Fruit fly (Drosophila melanogaster) whole organism, prepupa: ENCODE measurements around the gene CG42821.
A peak's percentile ranks its signal among the peaks of the same experiment; 100 is the strongest.

Experiments
- Blimp-1 ChIP-seq: fragments of 200-800 bp; sonication (Bioruptor generic); optimal IDR thresholded peaks from 3 replicates; lab custom pipeline; 2017; ENCODE audit warnings: missing biosample characterization, missing genetic modification characterization, mild to moderate bottlenecking, moderate library complexity, missing genetic modification reagents
- CG10669 ChIP-seq: fragments of 200-800 bp; sonication (Bioruptor generic); optimal IDR thresholded peaks from 3 replicates; lab custom pipeline; 2018; ENCODE audit warnings: missing biosample characterization, mild to moderate bottlenecking, missing genetic modification characterization, moderate library complexity
- CG11294 ChIP-seq: fragments of 200-800 bp; sonication (Bioruptor generic); IDR thresholded peaks from 2 replicates; pipeline ENCODE4 v1.3.6; 2022; ENCODE audit warnings: missing biosample characterization, missing genetic modification characterization
- CG15336 ChIP-seq: fragments of 200-800 bp; sonication (Bioruptor generic); IDR thresholded peaks from 2 replicates; pipeline ENCODE4 v1.3.6; 2022; ENCODE audit warnings: missing biosample characterization, missing genetic modification characterization
- CG1621 ChIP-seq: fragments of 200-800 bp; sonication (Bioruptor generic); optimal IDR thresholded peaks from 3 replicates; lab custom pipeline; 2018; ENCODE audit warnings: missing biosample characterization, mild to moderate bottlenecking, missing genetic modification characterization
- CG16779 ChIP-seq: fragments of 200-800 bp; sonication (Bioruptor generic); optimal IDR thresholded peaks from 3 replicates; lab custom pipeline; 2017; ENCODE audit warnings: missing biosample characterization, mild to moderate bottlenecking, missing genetic modification characterization
- CG3032 ChIP-seq: fragments of 200-800 bp; optimal IDR thresholded peaks from 2 replicates; lab custom pipeline; 2019; ENCODE audit warnings: missing biosample characterization, mild to moderate bottlenecking, missing genetic modification characterization, moderate library complexity
- CG3919 ChIP-seq: fragments of 200-800 bp; sonication (Bioruptor generic); optimal IDR thresholded peaks from 3 replicates; lab custom pipeline; 2016; ENCODE audit warnings: missing biosample characterization, missing genetic modification characterization
- CG6276 ChIP-seq: fragments of 200-800 bp; sonication (Bioruptor generic); optimal IDR thresholded peaks from 2 replicates; lab custom pipeline; 2017; ENCODE audit warnings: missing biosample characterization, mild to moderate bottlenecking, missing genetic modification characterization
- CG6808 ChIP-seq: fragments of 200-800 bp; sonication (Bioruptor generic); optimal IDR thresholded peaks from 3 replicates; lab custom pipeline; 2017; ENCODE audit warnings: missing biosample characterization, missing genetic modification characterization, mild to moderate bottlenecking, moderate library complexity, missing genetic modification reagents
- CG6854 ChIP-seq: fragments of 200-800 bp; sonication (Bioruptor generic); optimal IDR thresholded peaks from 2 replicates; lab custom pipeline; 2017; ENCODE audit warnings: missing biosample characterization, mild to moderate bottlenecking, missing genetic modification characterization
- CG8119 ChIP-seq: fragments of 200-800 bp; sonication (Bioruptor generic); IDR thresholded peaks from 3 replicates; pipeline ENCODE4 v1.3.6; 2022; ENCODE audit warnings: missing biosample characterization, missing genetic modification characterization
- CG8632 ChIP-seq: fragments of 200-800 bp; sonication (Bioruptor generic); optimal IDR thresholded peaks from 3 replicates; lab custom pipeline; 2016; ENCODE audit warnings: missing biosample characterization, missing genetic modification characterization
- CG9139 ChIP-seq: fragments of 200-800 bp; sonication (Bioruptor generic); optimal IDR thresholded peaks from 3 replicates; lab custom pipeline; 2017; ENCODE audit warnings: missing biosample characterization, mild to moderate bottlenecking, missing genetic modification characterization
- Eip75B ChIP-seq: fragments of 200-800 bp; sonication (Bioruptor generic); optimal IDR thresholded peaks from 3 replicates; lab custom pipeline; 2016; ENCODE audit warnings: missing biosample characterization, missing genetic modification characterization
- Eip93F ChIP-seq: fragments of 200-800 bp; sonication (Bioruptor generic); optimal IDR thresholded peaks from 2 replicates; lab custom pipeline; 2016; ENCODE audit warnings: missing biosample characterization, mild to moderate bottlenecking, missing genetic modification characterization
- Hr38 ChIP-seq: sonication (Bioruptor generic); optimal IDR thresholded peaks from 2 replicates; lab custom pipeline; 2016; ENCODE audit warnings: missing biosample characterization, missing genetic modification characterization
- Hr39 ChIP-seq: fragments of 200-800 bp; sonication (Bioruptor generic); optimal IDR thresholded peaks from 2 replicates; lab custom pipeline; 2016; ENCODE audit warnings: missing biosample characterization, missing genetic modification characterization
- OdsH ChIP-seq: fragments of 200-800 bp; sonication (Bioruptor generic); optimal IDR thresholded peaks from 3 replicates; lab custom pipeline; 2016; ENCODE audit warnings: missing biosample characterization, missing genetic modification characterization
- Smox ChIP-seq: fragments of 200-800 bp; sonication (Bioruptor generic); optimal IDR thresholded peaks from 3 replicates; lab custom pipeline; 2016; ENCODE audit warnings: missing biosample characterization, missing genetic modification characterization
- Sox14 ChIP-seq: fragments of 200-800 bp; sonication (Bioruptor generic); optimal IDR thresholded peaks from 3 replicates; lab custom pipeline; 2016; ENCODE audit warnings: missing biosample characterization, missing genetic modification characterization
- Sox15 ChIP-seq: fragments of 200-800 bp; sonication (Bioruptor generic); optimal IDR thresholded peaks from 3 replicates; lab custom pipeline; 2016; ENCODE audit warnings: missing biosample characterization, missing genetic modification characterization
- acj6 ChIP-seq: fragments of 200-800 bp; sonication (Bioruptor generic); optimal IDR thresholded peaks from 3 replicates; lab custom pipeline; 2016; ENCODE audit warnings: missing biosample characterization, missing genetic modification characterization
- dac ChIP-seq: fragments of 200-800 bp; sonication (Bioruptor generic); optimal IDR thresholded peaks from 2 replicates; lab custom pipeline; 2017; ENCODE audit warnings: missing biosample characterization, mild to moderate bottlenecking, missing genetic modification characterization
- dsx ChIP-seq: fragments of 200-800 bp; optimal IDR thresholded peaks from 3 replicates; lab custom pipeline; 2019; ENCODE audit warnings: missing biosample characterization, mild to moderate bottlenecking, missing genetic modification characterization, moderate library complexity; ENCODE audit not compliant: poor library complexity, severe bottlenecking
- esn ChIP-seq: fragments of 200-800 bp; sonication (Bioruptor generic); optimal IDR thresholded peaks from 2 replicates; lab custom pipeline; 2016; ENCODE audit warnings: missing biosample characterization, mild to moderate bottlenecking, missing genetic modification characterization, moderate library complexity
- fd59A ChIP-seq: fragments of 200-800 bp; sonication (Bioruptor generic); optimal IDR thresholded peaks from 2 replicates; lab custom pipeline; 2017; ENCODE audit warnings: missing biosample characterization, mild to moderate bottlenecking, missing genetic modification characterization, missing genetic modification reagents
- fd85E ChIP-seq: fragments of 200-800 bp; sonication (Bioruptor generic); optimal IDR thresholded peaks from 3 replicates; lab custom pipeline; 2016; ENCODE audit warnings: missing biosample characterization, missing genetic modification characterization
- fkh ChIP-seq: fragments of 200-800 bp; sonication (Bioruptor generic); optimal IDR thresholded peaks from 3 replicates; lab custom pipeline; 2017; ENCODE audit warnings: missing biosample characterization, mild to moderate bottlenecking, missing genetic modification characterization, moderate library complexity
- net ChIP-seq: fragments of 200-800 bp; sonication (Bioruptor generic); optimal IDR thresholded peaks from 3 replicates; lab custom pipeline; 2016; ENCODE audit warnings: missing biosample characterization, missing genetic modification characterization
- ss ChIP-seq, 2 experiments: fragments of 200-800 bp; sonication (Bioruptor generic); optimal IDR thresholded peaks; 2 replicates in 1 of 2; 3 replicates in 1 of 2; lab custom pipeline; 2017 to 2018; ENCODE audit warnings: mild to moderate bottlenecking in 2 of 2, missing biosample characterization in 2 of 2, missing genetic modification characterization in 2 of 2, moderate library complexity in 1 of 2
- svp ChIP-seq: fragments of 200-800 bp; sonication (Bioruptor generic); peaks from one replicate; lab custom pipeline; 2016; ENCODE audit warnings: missing biosample characterization, missing genetic modification characterization
- topi ChIP-seq: fragments of 200-800 bp; sonication (Bioruptor generic); optimal IDR thresholded peaks from 3 replicates; lab custom pipeline; 2016; ENCODE audit warnings: missing biosample characterization, missing genetic modification characterization

Gene CG42821

DNA sequence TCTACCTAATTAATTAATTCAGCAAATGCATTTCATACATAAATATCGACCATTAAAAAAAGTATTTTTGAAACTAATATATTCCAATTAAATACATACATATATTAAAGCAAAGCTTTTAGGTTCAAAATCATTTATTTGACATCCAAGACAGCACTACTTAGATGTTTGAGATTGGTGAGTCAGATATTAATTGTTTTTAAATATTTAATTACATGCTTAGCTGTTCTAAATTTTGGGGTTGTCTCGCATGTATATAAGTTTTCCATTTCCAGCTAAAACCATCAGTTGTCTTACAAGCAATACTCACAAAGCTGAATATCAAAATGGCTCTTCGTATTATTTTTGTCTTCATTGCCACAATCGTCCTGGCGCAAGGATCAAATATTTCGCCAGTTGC, 5.6 kb downstream of the CG42821 start, which contains the start of gene CG42834:
TSS of gene CG42834 (plus strand) at position 301 of the 400 bp plus-strand sequence.
- no peak for TF ChIP-seq net
- no peak for TF ChIP-seq CG11294
- no peak for TF ChIP-seq Smox (GFP tag; lab: Kevin White, UChicago)
- no peak for TF ChIP-seq fd85E (GFP tag; lab: Kevin White, UChicago)
- no peak for TF ChIP-seq Eip93F
- no peak for TF ChIP-seq Hr38 (GFP tag; lab: Kevin White, UChicago)
- no peak for TF ChIP-seq dac (GFP tag; lab: Kevin White, UChicago)
- TF ChIP-seq ss (GFP tag; optimal IDR thresholded peaks at IDR 0.05; lab: Kevin White, UChicago): no peak
- no peak for TF ChIP-seq Blimp-1 (GFP tag; lab: Kevin White, UChicago)
- TF ChIP-seq, all 60 proteins: peak for 0

dm6 chr3R:17420338-17420737, 7.5 kb downstream of the CG42821 start, which contains the start of gene CG42835:
TSS of gene CG42835 (plus strand) at chr3R:17420638.
- no peak for TF ChIP-seq CG9139 (GFP tag; lab: Kevin White, UChicago)
- TF ChIP-seq acj6 (GFP tag; lab: Kevin White, UChicago): no peak
- TF ChIP-seq CG6276 (GFP tag; lab: Kevin White, UChicago): no peak
- no peak for TF ChIP-seq esn (GFP tag; lab: Kevin White, UChicago)
- TF ChIP-seq CG6808: no peak
- TF ChIP-seq topi: no peak
- no peak for TF ChIP-seq CG10669
- TF ChIP-seq CG8632: no peak
- no peak for TF ChIP-seq dsx (GFP tag; lab: Kevin White, UChicago)
- no peak for TF ChIP-seq Eip93F
- no peak for TF ChIP-seq CG1621 (tag; lab: Kevin White, UChicago)
- TF ChIP-seq Sox15 (GFP tag; lab: Kevin White, UChicago): no peak
- TF ChIP-seq CG16779 (tag; lab: Kevin White, UChicago): no peak
- no peak for TF ChIP-seq Sox14 (GFP tag; lab: Kevin White, UChicago)
- TF ChIP-seq CG3919 (GFP tag; lab: Kevin White, UChicago): no peak

- TF ChIP-seq CG3032 (no peak), dac (GFP tag; lab: Kevin White, UChicago) (no peak), CG6808 (no peak), CG6854 (GFP tag; lab: Kevin White, UChicago) (no peak), Hr39 (GFP tag; lab: Kevin White, UChicago) (no peak), Eip75B (GFP tag; lab: Kevin White, UChicago) (no peak), Sox14 (GFP tag; lab: Kevin White, UChicago) (no peak), CG3919 (GFP tag; lab: Kevin White, UChicago) (no peak), Eip93F (no peak), fd59A (no peak), CG16779 (tag; lab: Kevin White, UChicago) (no peak), fd85E (GFP tag; lab: Kevin White, UChicago) (no peak), CG9139 (GFP tag; lab: Kevin White, UChicago) (no peak)
Observed at dm6 chr3R:17422102-17422501, 9.2 kb downstream of the CG42821 start, which contains the start of gene CG14332. TSS of gene CG14332 (minus strand) at chr3R:17422202.

DNA sequence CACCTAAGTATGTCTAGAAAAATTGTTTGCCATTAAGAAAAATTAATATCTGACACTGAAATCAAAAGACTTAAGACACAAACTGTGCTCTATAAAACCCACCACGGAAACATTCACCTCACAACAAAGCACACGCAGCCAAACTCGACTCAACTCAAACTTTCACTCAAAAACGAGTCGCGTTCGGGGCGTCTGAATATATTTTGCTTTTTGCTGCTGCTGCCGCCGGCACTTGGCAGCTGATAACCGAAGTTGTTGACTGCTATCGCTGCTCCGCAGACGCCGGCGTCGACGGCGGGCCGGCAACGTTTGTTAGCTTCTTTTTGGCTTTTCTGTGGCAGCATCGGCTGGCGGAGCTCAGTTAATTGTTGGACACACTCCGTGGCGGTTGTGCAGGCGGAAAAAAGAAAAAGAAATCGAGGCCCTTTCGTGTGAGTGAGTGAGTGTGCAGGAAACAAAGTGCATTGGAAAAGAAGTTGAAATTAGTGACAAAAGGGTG, 12.6 kb downstream of the CG42821 start, which contains the start of gene cysu:
TSS of gene cysu (plus strand) at position 352 of the 499 bp plus-strand sequence.
- TF ChIP-seq Sox15 (GFP tag; lab: Kevin White, UChicago) (no peak), CG15336 (GFP tag; lab: Robert Waterston, UW) (no peak), fd59A (no peak), CG8119 (GFP tag; lab: Robert Waterston, UW) (0 out of 3 replicates have a peak, but pooled peaks have one; percentile 19), OdsH (GFP tag; lab: Kevin White, UChicago) (no peak), Hr38 (GFP tag; lab: Kevin White, UChicago) (no peak), fkh (no peak), svp (GFP tag; lab: Kevin White, UChicago) (peak; percentile 35), esn (GFP tag; lab: Kevin White, UChicago) (no peak), fd85E (GFP tag; lab: Kevin White, UChicago) (no peak), CG10669 (no peak), CG3919 (GFP tag; lab: Kevin White, UChicago) (no peak)
